Worm (Caenorhabditis elegans) whole organism, L4 larva: ENCODE results near the gene F52E4.5.

ENCODE experiments used
- F26F4.8 ChIP-seq: fragments of 200-800 bp; sonication (Bioruptor generic); conservative IDR thresholded peaks from 2 replicates; pipeline ENCODE4 v1.3.6; 2022; ENCODE audit warnings: missing genetic modification characterization, missing compliant biosample characterization
- hmg-1.1 ChIP-seq: fragments of 200-800 bp; sonication (Bioruptor generic); IDR thresholded peaks from 2 replicates; pipeline ENCODE4 v1.3.6; 2022; ENCODE audit warnings: missing genetic modification reagents, missing genetic modification characterization, missing compliant biosample characterization
- mep-1 ChIP-seq: fragments of 150-350 bp; sonication (generic microtip); optimal IDR thresholded peaks from 3 replicates; lab custom pipeline; 2014; ENCODE audit warnings: missing biosample characterization, missing genetic modification characterization
- nhr-11 ChIP-seq: fragments of 150-350 bp; optimal IDR thresholded peaks from 2 replicates; lab custom pipeline; 2014; ENCODE audit warnings: missing biosample characterization, missing genetic modification characterization
- nhr-25 ChIP-seq: sonication (generic microtip); optimal IDR thresholded peaks from 2 replicates; lab custom pipeline; 2017; ENCODE audit warnings: missing genetic modification characterization, mild to moderate bottlenecking, missing compliant biosample characterization, antibody characterized with exemption, moderate library complexity, borderline replicate concordance; ENCODE audit not compliant: insufficient read depth
- snpc-4 ChIP-seq: fragments of 150-350 bp; optimal IDR thresholded peaks from 2 replicates; lab custom pipeline; 2014; ENCODE audit warnings: missing biosample characterization, missing genetic modification characterization
- unc-39 ChIP-seq: sonication (generic microtip); optimal IDR thresholded peaks from 2 replicates; lab custom pipeline; 2017; ENCODE audit warnings: missing biosample characterization, missing genetic modification characterization
- unc-62 ChIP-seq, 3 experiments: fragments of 150-350 bp in 1 of 3; sonication (generic microtip); optimal IDR thresholded peaks in 2 of 3; peaks in 1 of 3; 1 replicate in 1 of 3; 2 replicates in 2 of 3; lab custom pipeline; 2014 to 2017; ENCODE audit warnings: missing biosample characterization in 3 of 3, missing genetic modification characterization in 3 of 3, missing genetic modification reagents in 3 of 3, missing genotype in 1 of 3

ce11 chrX:3070322-3070721, 16.8 kb downstream of the F52E4.5 start, which contains the start of gene ceh-31:
- TF ChIP-seq nhr-11 (no peak), hmg-1.1 (GFP tag; lab: Robert Waterston, UW) (no peak), mep-1 (no peak), snpc-4 (tag; lab: Kevin White, UChicago) (no peak), nhr-25 (tag; lab: Kevin White, UChicago) (no peak), unc-39 (no peak), unc-62 (GFP tag; optimal IDR thresholded peaks at IDR 0.05 in 1 of 2; lab: Kevin White, UChicago) (no peak), unc-62 (tag; optimal IDR thresholded peaks at IDR 0.05; lab: Kevin White, UChicago) (no peak), F26F4.8 (no peak)
